Fruit fly (Drosophila melanogaster) Kc167 (cell line): ENCODE data around the gene Dph3.

Experiments used
- Myc ChIP-seq: fragments of >200 bp; optimal IDR thresholded peaks from 2 replicates; lab custom pipeline; 2017; ENCODE audit warnings: missing external identifiers
- Sin3A ChIP-seq: fragments of >200 bp; optimal IDR thresholded peaks from 2 replicates; lab custom pipeline; 2018; ENCODE audit warnings: missing external identifiers
- h ChIP-seq: fragments of >200 bp; optimal IDR thresholded peaks from 3 replicates; lab custom pipeline; 2018; ENCODE audit warnings: missing external identifiers
- insv ChIP-seq: fragments of >200 bp; optimal IDR thresholded peaks from 3 replicates; lab custom pipeline; 2018; ENCODE audit warnings: missing external identifiers
- psq ChIP-seq: fragments of >200 bp; optimal IDR thresholded peaks from 2 replicates; lab custom pipeline; 2017; ENCODE audit warnings: missing external identifiers
- ttk ChIP-seq: sonication (Bioruptor generic); optimal IDR thresholded peaks from 2 replicates; lab custom pipeline; 2017; ENCODE audit warnings: missing external identifiers

Gene Dph3

dm6 chr3R:11269013-11269412, 37.3 kb downstream of the Dph3 start:
- TF ChIP-seq ttk (lab: Kevin White, UChicago) (no peak), Sin3A (lab: Kevin White, UChicago) (no peak), insv (lab: Kevin White, UChicago) (no peak), h (lab: Kevin White, UChicago) (peak; percentile 94), Myc (lab: Kevin White, UChicago) (no peak)

dm6 chr3R:11270574-11270973, 38.9 kb downstream of the Dph3 start:
- TF ChIP-seq ttk (lab: Kevin White, UChicago) (no peak), psq (no peak), Sin3A (lab: Kevin White, UChicago) (no peak), insv (lab: Kevin White, UChicago) (no peak), Myc (lab: Kevin White, UChicago) (no peak), h (lab: Kevin White, UChicago) (no peak)

dm6 chr3R:11272667-11273066, 41.0 kb downstream of the Dph3 start:
- no peak for TF ChIP-seq insv (lab: Kevin White, UChicago)
- TF ChIP-seq Sin3A (lab: Kevin White, UChicago) = no peak
- no peak for TF ChIP-seq ttk (lab: Kevin White, UChicago)
- TF ChIP-seq Myc (lab: Kevin White, UChicago) = no peak
- TF ChIP-seq h (lab: Kevin White, UChicago) = no peak
- no peak for TF ChIP-seq psq

- TF ChIP-seq psq = no peak
- TF ChIP-seq Sin3A (lab: Kevin White, UChicago) = no peak
- TF ChIP-seq ttk (lab: Kevin White, UChicago) = no peak
- TF ChIP-seq Myc (lab: Kevin White, UChicago) = no peak
- no peak for TF ChIP-seq h (lab: Kevin White, UChicago)
- TF ChIP-seq insv (lab: Kevin White, UChicago) = no peak
These were observed 50.2 kb downstream of the Dph3 start for dm6 chr3R:11281887-11282286.
